Worm (Caenorhabditis elegans) whole organism, early embryonic: ENCODE results near the gene cla-1.

ENCODE experiments used
- B0310.2 ChIP-seq: sonication (generic microtip); optimal IDR thresholded peaks from 2 replicates; lab custom pipeline; 2016; ENCODE audit warnings: mild to moderate bottlenecking, missing genetic modification characterization, missing compliant biosample characterization
- F13C5.2 ChIP-seq: sonication (generic microtip); optimal IDR thresholded peaks from 2 replicates; lab custom pipeline; 2017; ENCODE audit warnings: mild to moderate bottlenecking, missing genetic modification characterization, inconsistent platforms, missing compliant biosample characterization
- aly-1 ChIP-seq: sonication (generic microtip); optimal IDR thresholded peaks from 2 replicates; lab custom pipeline; 2016; ENCODE audit warnings: missing genetic modification characterization, missing compliant biosample characterization
- ama-1 ChIP-seq: fragments of 150-350 bp; optimal IDR thresholded peaks from 2 replicates; lab custom pipeline; 2014
- ceh-13 ChIP-seq: fragments of 200-800 bp; sonication (Bioruptor generic); optimal IDR thresholded peaks from 2 replicates; lab custom pipeline; 2018; ENCODE audit warnings: mild to moderate bottlenecking, missing genetic modification characterization, missing compliant biosample characterization
- ceh-36 ChIP-seq: sonication (generic microtip); optimal IDR thresholded peaks from 2 replicates; lab custom pipeline; 2016; ENCODE audit warnings: missing genetic modification characterization, inconsistent platforms, missing compliant biosample characterization
- ets-7 ChIP-seq: sonication (generic microtip); optimal IDR thresholded peaks from 2 replicates; lab custom pipeline; 2016; ENCODE audit warnings: missing genotype, missing genetic modification characterization, missing compliant biosample characterization
- flt-1 ChIP-seq: fragments of 200-800 bp; sonication (Bioruptor generic); IDR thresholded peaks from 2 replicates; pipeline ENCODE4 v1.3.6; 2022; ENCODE audit warnings: missing genetic modification characterization, missing compliant biosample characterization
- hmbx-1 ChIP-seq: sonication (generic microtip); optimal IDR thresholded peaks from 2 replicates; lab custom pipeline; 2016; ENCODE audit warnings: mild to moderate bottlenecking, missing genetic modification characterization, missing compliant biosample characterization
- hmg-4 ChIP-seq: fragments of 200-800 bp; sonication (Bioruptor generic); optimal IDR thresholded peaks from 2 replicates; lab custom pipeline; 2018; ENCODE audit warnings: mild to moderate bottlenecking, missing genetic modification characterization, missing compliant biosample characterization
- hnd-1 ChIP-seq: sonication (generic microtip); optimal IDR thresholded peaks from 2 replicates; lab custom pipeline; 2016; ENCODE audit warnings: missing genetic modification characterization, missing compliant biosample characterization
- pes-1 ChIP-seq: fragments of 200-800 bp; sonication (Bioruptor generic); IDR thresholded peaks from 2 replicates; pipeline ENCODE4 v1.3.6; 2022; ENCODE audit warnings: missing genetic modification reagents, missing genetic modification characterization, missing compliant biosample characterization
- scrt-1 ChIP-seq: fragments of 200-800 bp; sonication (Bioruptor generic); IDR thresholded peaks from 2 replicates; pipeline ENCODE4 v1.3.6; 2022; ENCODE audit warnings: missing genetic modification characterization, missing compliant biosample characterization
- sea-1 ChIP-seq: fragments of 200-800 bp; sonication (Bioruptor generic); conservative IDR thresholded peaks from 2 replicates; pipeline ENCODE4 v1.3.6; 2022; ENCODE audit warnings: missing genetic modification characterization, missing compliant biosample characterization
- tbx-11 ChIP-seq: fragments of 200-800 bp; sonication (Bioruptor generic); IDR thresholded peaks from 2 replicates; pipeline ENCODE4 v1.3.6; 2022; ENCODE audit warnings: missing genetic modification characterization, missing compliant biosample characterization
- tbx-37 ChIP-seq: fragments of 200-800 bp; sonication (Bioruptor generic); conservative IDR thresholded peaks from 2 replicates; pipeline ENCODE4 v1.3.6; 2022; ENCODE audit warnings: missing genetic modification reagents, missing genetic modification characterization, missing compliant biosample characterization
- tra-4 ChIP-seq: sonication (generic microtip); optimal IDR thresholded peaks from 2 replicates; lab custom pipeline; 2017; ENCODE audit warnings: missing genetic modification characterization, missing compliant biosample characterization

The cla-1 gene

ce11 chrIV:7585273-7585882 is 3.4 kb upstream of the cla-1 start:
- no peak for TF ChIP-seq sea-1
- TF ChIP-seq pes-1: no peak
- no peak for TF ChIP-seq ama-1
- TF ChIP-seq flt-1 (GFP tag; lab: Robert Waterston, UW): no peak
- no peak for TF ChIP-seq ceh-36
- no peak for TF ChIP-seq F13C5.2
- TF ChIP-seq B0310.2 (tag; lab: Kevin White, UChicago): no peak
- no peak for TF ChIP-seq hmbx-1

ce11 chrIV:7586972-7587371 is 1.8 kb upstream of the cla-1 start:
- TF ChIP-seq aly-1 (tag; lab: Kevin White, UChicago): no peak
- TF ChIP-seq tbx-11: no peak
- TF ChIP-seq ceh-13: no peak
- TF ChIP-seq pes-1: no peak
- no peak for TF ChIP-seq tbx-37 (GFP tag; lab: Robert Waterston, UW)
- TF ChIP-seq ets-7: no peak
- TF ChIP-seq tra-4 (tag; lab: Kevin White, UChicago): no peak
- no peak for TF ChIP-seq ceh-36
- TF ChIP-seq scrt-1 (GFP tag; lab: Robert Waterston, UW): no peak
- TF ChIP-seq ama-1: no peak
- no peak for TF ChIP-seq sea-1
- no peak for TF ChIP-seq F13C5.2
- TF ChIP-seq hnd-1: no peak
- no peak for TF ChIP-seq flt-1 (GFP tag; lab: Robert Waterston, UW)
- no peak for TF ChIP-seq B0310.2 (tag; lab: Kevin White, UChicago)
- TF ChIP-seq hmg-4 (GFP tag; lab: Kevin White, UChicago): no peak
- TF ChIP-seq hmbx-1: no peak

- TF ChIP-seq flt-1 (GFP tag; lab: Robert Waterston, UW) (no peak), F13C5.2 (no peak), aly-1 (tag; lab: Kevin White, UChicago) (no peak), B0310.2 (tag; lab: Kevin White, UChicago) (no peak), ama-1 (no peak), ceh-13 (no peak), tbx-11 (no peak), hmbx-1 (no peak), scrt-1 (GFP tag; lab: Robert Waterston, UW) (no peak), tra-4 (tag; lab: Kevin White, UChicago) (no peak), sea-1 (no peak), ets-7 (no peak), tbx-37 (GFP tag; lab: Robert Waterston, UW) (no peak), hnd-1 (no peak), ceh-36 (no peak), pes-1 (no peak), hmg-4 (GFP tag; lab: Kevin White, UChicago) (no peak)
Measured at ce11 chrIV:7605413-7605812, 16.7 kb downstream of the cla-1 start.

- TF ChIP-seq pes-1: no peak
- no peak for TF ChIP-seq flt-1 (GFP tag; lab: Robert Waterston, UW)
- TF ChIP-seq ets-7: no peak
- no peak for TF ChIP-seq B0310.2 (tag; lab: Kevin White, UChicago)
- no peak for TF ChIP-seq tbx-37 (GFP tag; lab: Robert Waterston, UW)
- no peak for TF ChIP-seq scrt-1 (GFP tag; lab: Robert Waterston, UW)
- no peak for TF ChIP-seq ceh-13
- TF ChIP-seq ama-1: no peak
Measured at ce11 chrIV:7608111-7608510, 19.4 kb downstream of the cla-1 start.

- no peak for TF ChIP-seq sea-1
- TF ChIP-seq tbx-11: no peak
- no peak for TF ChIP-seq tbx-37 (GFP tag; lab: Robert Waterston, UW)
- TF ChIP-seq pes-1: no peak
- TF ChIP-seq B0310.2 (tag; lab: Kevin White, UChicago): no peak
- no peak for TF ChIP-seq aly-1 (tag; lab: Kevin White, UChicago)
- TF ChIP-seq ama-1: no peak
- no peak for TF ChIP-seq hnd-1
- no peak for TF ChIP-seq hmg-4 (GFP tag; lab: Kevin White, UChicago)
- no peak for TF ChIP-seq tra-4 (tag; lab: Kevin White, UChicago)
- TF ChIP-seq ceh-36: no peak
- TF ChIP-seq scrt-1 (GFP tag; lab: Robert Waterston, UW): no peak
- no peak for TF ChIP-seq flt-1 (GFP tag; lab: Robert Waterston, UW)
- TF ChIP-seq hmbx-1: no peak
Measured at ce11 chrIV:7611396-7611795, 22.7 kb downstream of the cla-1 start.

ce11 chrIV:7612523-7612922 is 23.8 kb downstream of the cla-1 start:
- no peak for TF ChIP-seq F13C5.2
- no peak for TF ChIP-seq pes-1
- no peak for TF ChIP-seq hnd-1
- no peak for TF ChIP-seq tra-4 (tag; lab: Kevin White, UChicago)

- 0 out of 2 replicates have a peak, but pooled peaks have one; percentile 21 for TF ChIP-seq tbx-11
- TF ChIP-seq F13C5.2: no peak
- 0 out of 2 replicates have a peak, but pooled peaks have one; percentile 9 for TF ChIP-seq sea-1
Measured at ce11 chrIV:7619261-7619660, 30.5 kb downstream of the cla-1 start.

ce11 chrIV:7620450-7620849 is 31.7 kb downstream of the cla-1 start:
- no peak for TF ChIP-seq flt-1 (GFP tag; lab: Robert Waterston, UW)
- TF ChIP-seq scrt-1 (GFP tag; lab: Robert Waterston, UW): no peak
- no peak for TF ChIP-seq pes-1
- TF ChIP-seq ets-7: no peak
- TF ChIP-seq sea-1: no peak
- TF ChIP-seq hnd-1: no peak
- no peak for TF ChIP-seq hmbx-1
- TF ChIP-seq tbx-37 (GFP tag; lab: Robert Waterston, UW): no peak
- no peak for TF ChIP-seq B0310.2 (tag; lab: Kevin White, UChicago)
- no peak for TF ChIP-seq ceh-13
- TF ChIP-seq F13C5.2: no peak
- TF ChIP-seq aly-1 (tag; lab: Kevin White, UChicago): no peak
- no peak for TF ChIP-seq tbx-11

ce11 chrIV:7623078-7623477 is 34.3 kb downstream of the cla-1 start:
- TF ChIP-seq sea-1 (no peak), ama-1 (no peak)
